Fruit fly (Drosophila melanogaster): ENCODE results near the gene CG31036.

CG31036 gene

DNA sequence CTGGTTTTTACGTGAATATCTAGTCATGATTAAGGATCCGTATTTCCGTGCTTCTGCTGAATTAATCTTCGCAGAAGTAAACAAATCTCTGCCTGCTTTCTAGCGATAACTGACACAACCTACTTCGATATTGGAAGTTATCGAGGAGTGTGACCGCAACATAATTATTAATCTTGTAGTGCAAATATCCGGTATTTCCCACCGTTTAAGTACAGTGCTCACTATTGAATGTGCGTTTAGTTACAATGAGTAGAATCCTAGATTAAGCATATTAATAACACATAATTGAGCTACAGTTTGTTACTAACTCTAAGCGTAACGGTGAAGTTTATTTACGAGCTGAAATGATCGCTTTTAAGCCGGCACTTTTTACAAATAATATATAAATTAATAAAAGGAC is 48.1 kb upstream of the CG31036 start (continued):
- TF ChIP-seq CG12071 (GFP tag; optimal IDR thresholded peaks at IDR 0.05) (peak; percentile 30), ac (GFP tag; optimal IDR thresholded peaks at IDR 0.05) (no peak), CG17912 (GFP tag; optimal IDR thresholded peaks at IDR 0.05) (peak; percentile 55), ind (GFP tag; optimal IDR thresholded peaks at IDR 0.05) (peak; percentile 39), CG11723 (GFP tag; optimal IDR thresholded peaks at IDR 0.05) (no peak), CG15696 (tag; optimal IDR thresholded peaks at IDR 0.05) (no peak), crp (GFP tag; optimal IDR thresholded peaks at IDR 0.05) (no peak), CG12155 (GFP tag; optimal IDR thresholded peaks at IDR 0.05) (peak; percentile 40), CG33557 (GFP tag; optimal IDR thresholded peaks at IDR 0.05) (no peak), CG32767 (GFP tag; IDR thresholded peaks at IDR 0.05) (no peak), tin (GFP tag; optimal IDR thresholded peaks at IDR 0.05) (peak; percentile 8), CG17361 (GFP tag; IDR thresholded peaks at IDR 0.05) (peak; percentile 52; the same call in 1 of the 3 replicates), Six4 (GFP tag; optimal IDR thresholded peaks at IDR 0.05) (peak; percentile 8), HmgD (GFP tag; optimal IDR thresholded peaks at IDR 0.05) (no peak), Opbp (GFP tag; IDR thresholded peaks at IDR 0.05; ENCODE audit: partially characterized antibody) (0 out of 3 replicates have a peak, but pooled peaks have one; percentile 27), CG2202 (tag; optimal IDR thresholded peaks at IDR 0.05) (no peak), pita (GFP tag; optimal IDR thresholded peaks at IDR 0.05) (no peak), Adf1 (GFP tag; IDR thresholded peaks at IDR 0.05) (no peak), mam (GFP tag; optimal IDR thresholded peaks at IDR 0.05) (no peak), gem (tag; optimal IDR thresholded peaks at IDR 0.05) (no peak), oc (tag; optimal IDR thresholded peaks at IDR 0.05) (peak; percentile 38), CG7928 (GFP tag; optimal IDR thresholded peaks at IDR 0.05) (peak; percentile 4), CG7963 (GFP tag; IDR thresholded peaks at IDR 0.05; ENCODE audit: partially characterized antibody) (no peak; the same call in 2 of the 3 replicates), cwo (GFP tag; optimal IDR thresholded peaks at IDR 0.05) (peak; percentile 20), CG10366 (GFP tag; IDR thresholded peaks at IDR 0.05) (peak; percentile 40), CG13123 (GFP tag; optimal IDR thresholded peaks at IDR 0.05) (peak; percentile 20), CG14667 (GFP tag; IDR thresholded peaks at IDR 0.05) (no peak), Eip74EF (GFP tag; optimal IDR thresholded peaks at IDR 0.05) (no peak), CG8290 (GFP tag; optimal IDR thresholded peaks at IDR 0.05) (no peak), CG8290 (tag; optimal IDR thresholded peaks at IDR 0.05) (no peak), org-1 (GFP tag; optimal IDR thresholded peaks at IDR 0.05) (no peak), dimm (GFP tag; IDR thresholded peaks at IDR 0.05) (no peak), Stat92E (GFP tag; optimal IDR thresholded peaks at IDR 0.05) (peak in 1 of 3 experiments; percentile 27), CG16815 (GFP tag; optimal IDR thresholded peaks at IDR 0.05) (no peak), Bdp1 (GFP tag; optimal IDR thresholded peaks at IDR 0.05) (no peak), CG12744 (GFP tag; optimal IDR thresholded peaks at IDR 0.05) (peak; percentile 10), Ets65A (GFP tag) (no peak), HmgZ (tag; optimal IDR thresholded peaks at IDR 0.05) (peak; percentile 72), CG30020 (tag; optimal IDR thresholded peaks at IDR 0.05) (no peak), Dll (GFP tag; IDR thresholded peaks at IDR 0.05; ENCODE audit: partially characterized antibody) (peak; percentile 47; the same call in 1 of the 4 replicates), CG5180 (GFP tag; optimal IDR thresholded peaks at IDR 0.05) (no peak), CoRest (tag; optimal IDR thresholded peaks at IDR 0.05) (peak; percentile 64), zen (tag; optimal IDR thresholded peaks at IDR 0.05) (peak; percentile 27), zen2 (GFP tag; IDR thresholded peaks at IDR 0.05; ENCODE audit: partially characterized antibody) (no peak), ssp (GFP tag; IDR thresholded peaks at IDR 0.05) (peak; percentile 52), CG3407 (GFP tag; optimal IDR thresholded peaks at IDR 0.05) (no peak), sima (GFP tag; optimal IDR thresholded peaks at IDR 0.05) (no peak), cad (GFP tag; optimal IDR thresholded peaks at IDR 0.05) (no peak), Doc2 (GFP tag; IDR thresholded peaks at IDR 0.05) (no peak), shn (GFP tag; optimal IDR thresholded peaks at IDR 0.05) (no peak), tna (GFP tag; IDR thresholded peaks at IDR 0.05; ENCODE audit: partially characterized antibody) (no peak)
